Worm (Caenorhabditis elegans): ENCODE measurements around the gene C08H9.15.

DNA sequence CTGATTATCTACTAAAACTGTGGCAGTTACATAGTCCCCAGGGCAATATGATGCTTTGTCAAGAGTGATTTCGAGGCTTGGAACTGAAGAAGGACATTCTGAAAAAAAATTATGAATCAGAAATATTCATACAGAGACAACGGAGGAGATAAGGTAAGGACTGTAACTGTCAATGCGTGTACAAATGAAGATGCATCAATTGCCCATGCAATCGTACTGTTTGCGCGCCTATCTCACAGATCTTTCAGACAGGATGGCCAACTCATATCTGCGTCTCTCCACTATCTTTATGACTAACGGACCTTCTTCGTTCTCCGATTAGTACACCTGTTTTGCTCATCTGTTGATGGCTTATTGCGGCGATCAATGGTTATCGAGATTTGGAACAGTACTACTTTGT, 40.7 kb upstream of the C08H9.15 start, which contains the start of gene ZK938.11:
- TF ChIP-seq lin-29 (GFP tag; IDR thresholded peaks at IDR 0.05) = no peak
- TF ChIP-seq Y48G9A.11 (GFP tag; IDR thresholded peaks at IDR 0.05) = no peak
- TF ChIP-seq fos-1 (tag; optimal IDR thresholded peaks at IDR 0.05) = no peak
- no peak for TF ChIP-seq snpc-4 (tag; optimal IDR thresholded peaks at IDR 0.05)
- no peak for TF ChIP-seq nhr-11 (tag; optimal IDR thresholded peaks at IDR 0.05)
- no peak for TF ChIP-seq aly-2 (tag; optimal IDR thresholded peaks at IDR 0.05)
- TF ChIP-seq ama-1 (optimal IDR thresholded peaks at IDR 0.05) = no peak
- TF ChIP-seq skn-1 (tag; optimal IDR thresholded peaks at IDR 0.05) = no peak
- no peak for TF ChIP-seq ceh-82 (tag; optimal IDR thresholded peaks at IDR 0.05)
- TF ChIP-seq php-3 (GFP tag; IDR thresholded peaks at IDR 0.05) = no peak
